Worm (Caenorhabditis elegans) whole organism, L2 larva: ENCODE measurements around the gene msp-56.

Experiments used
- ceh-16 ChIP-seq: fragments of 150-350 bp; optimal IDR thresholded peaks from 2 replicates; lab custom pipeline; 2014; ENCODE audit warnings: missing biosample characterization, missing genetic modification characterization
- crh-2 ChIP-seq: sonication (generic microtip); optimal IDR thresholded peaks from 2 replicates; lab custom pipeline; 2017; ENCODE audit warnings: missing biosample characterization, missing genetic modification characterization
- dmd-4 ChIP-seq: sonication (generic microtip); optimal IDR thresholded peaks from 2 replicates; lab custom pipeline; 2017; ENCODE audit warnings: missing biosample characterization, missing genetic modification characterization
- nhr-11 ChIP-seq: fragments of 150-350 bp; optimal IDR thresholded peaks from 2 replicates; lab custom pipeline; 2014; ENCODE audit warnings: missing biosample characterization, missing genetic modification characterization
- nhr-12 ChIP-seq: fragments of 150-350 bp; optimal IDR thresholded peaks from 2 replicates; lab custom pipeline; 2014; ENCODE audit warnings: missing biosample characterization, missing genetic modification characterization
- nhr-23 ChIP-seq: fragments of 150-350 bp; optimal IDR thresholded peaks from 2 replicates; lab custom pipeline; 2014; ENCODE audit warnings: missing biosample characterization, missing genetic modification reagents, missing genetic modification characterization
- nhr-237 ChIP-seq: fragments of 150-350 bp; optimal IDR thresholded peaks from 2 replicates; lab custom pipeline; 2014; ENCODE audit warnings: missing biosample characterization, missing genetic modification characterization
- unc-62 ChIP-seq: fragments of 150-350 bp; optimal IDR thresholded peaks from 2 replicates; lab custom pipeline; 2014; ENCODE audit warnings: missing biosample characterization, missing genetic modification reagents, missing genetic modification characterization
- zag-1 ChIP-seq: fragments of 150-350 bp; optimal IDR thresholded peaks from 2 replicates; lab custom pipeline; 2014; ENCODE audit warnings: missing biosample characterization, missing genetic modification characterization
- ztf-1 ChIP-seq: fragments of 200-800 bp; sonication (Bioruptor generic); conservative IDR thresholded peaks from 2 replicates; pipeline ENCODE4 v1.3.6; 2022; ENCODE audit warnings: missing genetic modification characterization, missing compliant biosample characterization

DNA sequence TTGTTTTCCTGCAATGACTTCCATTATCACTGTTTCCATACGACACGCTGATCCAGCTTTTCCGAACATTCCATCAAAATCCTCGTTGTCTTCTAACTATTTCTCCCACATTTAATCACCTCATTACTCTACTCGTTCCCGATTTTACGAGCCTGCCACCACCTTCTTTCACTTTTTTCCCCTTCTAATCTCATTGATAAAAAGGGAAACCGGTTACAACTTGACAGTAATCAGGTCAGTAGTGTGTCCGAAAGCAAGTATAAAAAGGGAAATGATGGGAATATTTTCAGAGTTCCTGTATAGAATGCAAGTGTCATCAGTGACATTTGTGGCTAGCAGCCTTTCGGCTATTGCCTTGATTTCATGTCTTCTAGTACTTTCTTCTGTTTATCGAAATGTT lies 19.7 kb upstream of the msp-56 start, which contains the start of gene col-123:
- no peak for TF ChIP-seq ztf-1 (GFP tag; lab: Robert Waterston, UW)
- no peak for TF ChIP-seq ceh-16 (tag; lab: Kevin White, UChicago)
- no peak for TF ChIP-seq dmd-4 (tag; lab: Kevin White, UChicago)
- TF ChIP-seq zag-1 = no peak
- no peak for TF ChIP-seq nhr-23 (tag; lab: Kevin White, UChicago)
- TF ChIP-seq nhr-11 (tag; lab: Kevin White, UChicago) = no peak
- TF ChIP-seq nhr-237 (tag; lab: Kevin White, UChicago) = no peak
- no peak for TF ChIP-seq nhr-12
- no peak for TF ChIP-seq crh-2 (tag; lab: Kevin White, UChicago)
- no peak for TF ChIP-seq unc-62 (GFP tag; lab: Kevin White, UChicago)
